Fruit fly (Drosophila melanogaster) whole organism, prepupa: ENCODE data around the gene CG4829.
A peak's percentile ranks its signal among the peaks of the same experiment; 100 is the strongest.

Experiments used
- CG10669 ChIP-seq: fragments of 200-800 bp; sonication (Bioruptor generic); optimal IDR thresholded peaks from 3 replicates; lab custom pipeline; 2018; ENCODE audit warnings: missing biosample characterization, mild to moderate bottlenecking, missing genetic modification characterization, moderate library complexity
- CG15336 ChIP-seq: fragments of 200-800 bp; sonication (Bioruptor generic); IDR thresholded peaks from 2 replicates; pipeline ENCODE4 v1.3.6; 2022; ENCODE audit warnings: missing biosample characterization, missing genetic modification characterization
- CG3032 ChIP-seq: fragments of 200-800 bp; optimal IDR thresholded peaks from 2 replicates; lab custom pipeline; 2019; ENCODE audit warnings: missing biosample characterization, mild to moderate bottlenecking, missing genetic modification characterization, moderate library complexity
- CG31627 ChIP-seq: fragments of 200-800 bp; sonication (Bioruptor generic); optimal IDR thresholded peaks from 3 replicates; lab custom pipeline; 2016; ENCODE audit warnings: missing biosample characterization, missing genetic modification characterization
- CG32006 ChIP-seq: fragments of 200-800 bp; sonication (Bioruptor generic); optimal IDR thresholded peaks from 3 replicates; lab custom pipeline; 2017; ENCODE audit warnings: missing biosample characterization, mild to moderate bottlenecking, missing genetic modification characterization
- CG3919 ChIP-seq: fragments of 200-800 bp; sonication (Bioruptor generic); optimal IDR thresholded peaks from 3 replicates; lab custom pipeline; 2016; ENCODE audit warnings: missing biosample characterization, missing genetic modification characterization
- CG6163 ChIP-seq: fragments of 200-800 bp; sonication (Bioruptor generic); IDR thresholded peaks from 3 replicates; pipeline ENCODE4 v1.3.6; 2022; ENCODE audit warnings: missing biosample characterization, missing genetic modification characterization
- CG6276 ChIP-seq: fragments of 200-800 bp; sonication (Bioruptor generic); optimal IDR thresholded peaks from 2 replicates; lab custom pipeline; 2017; ENCODE audit warnings: missing biosample characterization, mild to moderate bottlenecking, missing genetic modification characterization
- CG6792 ChIP-seq: fragments of 200-800 bp; sonication (Bioruptor generic); optimal IDR thresholded peaks from 3 replicates; lab custom pipeline; 2016; ENCODE audit warnings: missing biosample characterization, missing genetic modification characterization
- CG7368 ChIP-seq: fragments of 200-800 bp; sonication (Bioruptor generic); optimal IDR thresholded peaks from 3 replicates; lab custom pipeline; 2016; ENCODE audit warnings: missing biosample characterization, missing genetic modification characterization
- CG8119 ChIP-seq: fragments of 200-800 bp; sonication (Bioruptor generic); IDR thresholded peaks from 3 replicates; pipeline ENCODE4 v1.3.6; 2022; ENCODE audit warnings: missing biosample characterization, missing genetic modification characterization
- CG8319 ChIP-seq: fragments of 200-800 bp; sonication (Bioruptor generic); optimal IDR thresholded peaks from 3 replicates; lab custom pipeline; 2016; ENCODE audit warnings: missing biosample characterization, missing genetic modification characterization
- Eip75B ChIP-seq: fragments of 200-800 bp; sonication (Bioruptor generic); optimal IDR thresholded peaks from 3 replicates; lab custom pipeline; 2016; ENCODE audit warnings: missing biosample characterization, missing genetic modification characterization
- Eip93F ChIP-seq: fragments of 200-800 bp; sonication (Bioruptor generic); optimal IDR thresholded peaks from 2 replicates; lab custom pipeline; 2016; ENCODE audit warnings: missing biosample characterization, mild to moderate bottlenecking, missing genetic modification characterization
- Hr39 ChIP-seq: fragments of 200-800 bp; sonication (Bioruptor generic); optimal IDR thresholded peaks from 2 replicates; lab custom pipeline; 2016; ENCODE audit warnings: missing biosample characterization, missing genetic modification characterization
- Hr4 ChIP-seq: fragments of 200-800 bp; sonication (Bioruptor generic); optimal IDR thresholded peaks from 3 replicates; lab custom pipeline; 2016; ENCODE audit warnings: missing biosample characterization, missing genetic modification characterization
- Lpt ChIP-seq: fragments of 200-800 bp; sonication (Bioruptor generic); optimal IDR thresholded peaks from 3 replicates; lab custom pipeline; 2016; ENCODE audit warnings: missing biosample characterization, missing genetic modification characterization
- OdsH ChIP-seq: fragments of 200-800 bp; sonication (Bioruptor generic); optimal IDR thresholded peaks from 3 replicates; lab custom pipeline; 2016; ENCODE audit warnings: missing biosample characterization, missing genetic modification characterization
- Smox ChIP-seq: fragments of 200-800 bp; sonication (Bioruptor generic); optimal IDR thresholded peaks from 3 replicates; lab custom pipeline; 2016; ENCODE audit warnings: missing biosample characterization, missing genetic modification characterization
- Sox15 ChIP-seq: fragments of 200-800 bp; sonication (Bioruptor generic); optimal IDR thresholded peaks from 3 replicates; lab custom pipeline; 2016; ENCODE audit warnings: missing biosample characterization, missing genetic modification characterization
- achi ChIP-seq: fragments of 200-800 bp; sonication (Bioruptor generic); optimal IDR thresholded peaks from 3 replicates; lab custom pipeline; 2016; ENCODE audit warnings: missing biosample characterization, missing genetic modification characterization
- acj6 ChIP-seq: fragments of 200-800 bp; sonication (Bioruptor generic); optimal IDR thresholded peaks from 3 replicates; lab custom pipeline; 2016; ENCODE audit warnings: missing biosample characterization, missing genetic modification characterization
- cyc ChIP-seq: fragments of 200-800 bp; sonication (Bioruptor generic); optimal IDR thresholded peaks from 3 replicates; lab custom pipeline; 2016; ENCODE audit warnings: missing biosample characterization, missing genetic modification characterization
- dsx ChIP-seq: fragments of 200-800 bp; optimal IDR thresholded peaks from 3 replicates; lab custom pipeline; 2019; ENCODE audit warnings: missing biosample characterization, mild to moderate bottlenecking, missing genetic modification characterization, moderate library complexity; ENCODE audit not compliant: poor library complexity, severe bottlenecking
- eg ChIP-seq: fragments of 200-800 bp; sonication (Bioruptor generic); IDR thresholded peaks from 3 replicates; pipeline ENCODE4 v1.3.6; 2022; ENCODE audit warnings: missing biosample characterization, missing genetic modification characterization
- esn ChIP-seq: fragments of 200-800 bp; sonication (Bioruptor generic); optimal IDR thresholded peaks from 2 replicates; lab custom pipeline; 2016; ENCODE audit warnings: missing biosample characterization, mild to moderate bottlenecking, missing genetic modification characterization, moderate library complexity
- fd59A ChIP-seq: fragments of 200-800 bp; sonication (Bioruptor generic); optimal IDR thresholded peaks from 2 replicates; lab custom pipeline; 2017; ENCODE audit warnings: missing biosample characterization, mild to moderate bottlenecking, missing genetic modification characterization, missing genetic modification reagents
- fkh ChIP-seq: fragments of 200-800 bp; sonication (Bioruptor generic); optimal IDR thresholded peaks from 3 replicates; lab custom pipeline; 2017; ENCODE audit warnings: missing biosample characterization, mild to moderate bottlenecking, missing genetic modification characterization, moderate library complexity
- lz ChIP-seq: fragments of 200-800 bp; sonication (Bioruptor generic); optimal IDR thresholded peaks from 3 replicates; lab custom pipeline; 2016; ENCODE audit warnings: missing biosample characterization, missing genetic modification characterization
- net ChIP-seq: fragments of 200-800 bp; sonication (Bioruptor generic); optimal IDR thresholded peaks from 3 replicates; lab custom pipeline; 2016; ENCODE audit warnings: missing biosample characterization, missing genetic modification characterization
- pdm3 ChIP-seq: fragments of 200-800 bp; sonication (Bioruptor generic); optimal IDR thresholded peaks from 3 replicates; lab custom pipeline; 2016; ENCODE audit warnings: missing biosample characterization, missing genetic modification characterization
- salr ChIP-seq, 2 experiments: fragments of 200-800 bp; sonication (Bioruptor generic); optimal IDR thresholded peaks; 3 replicates each; lab custom pipeline; 2016 to 2018; ENCODE audit warnings: missing biosample characterization in 2 of 2, missing genetic modification characterization in 2 of 2, mild to moderate bottlenecking in 1 of 2
- ss ChIP-seq, 2 experiments: fragments of 200-800 bp; sonication (Bioruptor generic); optimal IDR thresholded peaks; 2 replicates in 1 of 2; 3 replicates in 1 of 2; lab custom pipeline; 2017 to 2018; ENCODE audit warnings: mild to moderate bottlenecking in 2 of 2, missing biosample characterization in 2 of 2, missing genetic modification characterization in 2 of 2, moderate library complexity in 1 of 2
- svp ChIP-seq: fragments of 200-800 bp; sonication (Bioruptor generic); peaks from one replicate; lab custom pipeline; 2016; ENCODE audit warnings: missing biosample characterization, missing genetic modification characterization
- topi ChIP-seq: fragments of 200-800 bp; sonication (Bioruptor generic); optimal IDR thresholded peaks from 3 replicates; lab custom pipeline; 2016; ENCODE audit warnings: missing biosample characterization, missing genetic modification characterization

CG4829 gene

dm6 chrX:16834259-16834658 lies 22.8 kb downstream of the CG4829 start (continued):
- peak; percentile 64 for TF ChIP-seq CG3032 (tag; lab: Kevin White, UChicago)
- TF ChIP-seq Sox15 (GFP tag; lab: Kevin White, UChicago) = no peak
- TF ChIP-seq fkh (GFP tag; lab: Kevin White, UChicago) = no peak
- TF ChIP-seq Lpt = peak; percentile 86
- peak; percentile 73 for TF ChIP-seq OdsH (GFP tag; lab: Kevin White, UChicago)
- TF ChIP-seq cyc (GFP tag; lab: Kevin White, UChicago) = no peak
- TF ChIP-seq CG6163 (GFP tag; lab: Robert Waterston, UW) = peak; percentile 28; the same call in 1 of the 3 replicates
- TF ChIP-seq CG3919 (GFP tag; lab: Kevin White, UChicago) = peak; percentile 52
- TF ChIP-seq net (GFP tag; lab: Kevin White, UChicago) = peak; percentile 62
- peak; percentile 38 for TF ChIP-seq Smox (GFP tag; lab: Kevin White, UChicago)
- peak; percentile 74 for TF ChIP-seq achi
- TF ChIP-seq eg (GFP tag; lab: Robert Waterston, UW) = peak; percentile 58; the same call in 2 of the 3 replicates
- TF ChIP-seq CG6792 (GFP tag; lab: Kevin White, UChicago) = peak; percentile 63
- TF ChIP-seq acj6 = peak; percentile 70
- peak; percentile 73 for TF ChIP-seq pdm3 (GFP tag; lab: Kevin White, UChicago)
- TF ChIP-seq CG8319 (GFP tag; lab: Kevin White, UChicago) = no peak
- TF ChIP-seq CG32006 (GFP tag; lab: Kevin White, UChicago) = peak; percentile 92
- TF ChIP-seq CG6276 = peak; percentile 72
- peak; percentile 8 for TF ChIP-seq fd59A
- TF ChIP-seq dsx (GFP tag; lab: Kevin White, UChicago) = peak; percentile 46
- TF ChIP-seq CG8119 (GFP tag; lab: Robert Waterston, UW) = peak; percentile 88
- no peak for TF ChIP-seq Eip93F (GFP tag; lab: Kevin White, UChicago)
- TF ChIP-seq Eip75B = peak; percentile 76
- TF ChIP-seq Hr39 (GFP tag; lab: Kevin White, UChicago) = peak; percentile 49

dm6 chrX:16835304-16835703 lies 23.8 kb downstream of the CG4829 start, which contains the start of the genes CG13004 and CG46306:
Gene CG13004, minus strand, starts transcription at chrX:16835520.
Gene CG46306, minus strand, starts transcription at chrX:16835520.
- no peak for TF ChIP-seq Hr39 (GFP tag; lab: Kevin White, UChicago)
- TF ChIP-seq cyc (GFP tag; lab: Kevin White, UChicago) = no peak
- TF ChIP-seq esn = peak; percentile 7
- TF ChIP-seq CG7368 = no peak
- TF ChIP-seq CG15336 (GFP tag; lab: Robert Waterston, UW) = peak; percentile 40; the same call in 1 of the 2 replicates
- no peak for TF ChIP-seq CG31627 (GFP tag; lab: Kevin White, UChicago)
- TF ChIP-seq svp (GFP tag; lab: Kevin White, UChicago) = peak; percentile 35
- TF ChIP-seq dsx (GFP tag; lab: Kevin White, UChicago) = peak; percentile 32
- TF ChIP-seq ss (GFP tag; optimal IDR thresholded peaks at IDR 0.05; lab: Kevin White, UChicago) = peak in 1 of 2 experiments; percentile 19
- peak; percentile 59 for TF ChIP-seq CG6163 (GFP tag; lab: Robert Waterston, UW)
- peak; percentile 12 for TF ChIP-seq net (GFP tag; lab: Kevin White, UChicago)
- TF ChIP-seq eg (GFP tag; lab: Robert Waterston, UW) = peak; percentile 53; the same call in 2 of the 3 replicates

dm6 chrX:16836091-16836799 lies 24.7 kb downstream of the CG4829 start:
- TF ChIP-seq CG6163 (GFP tag; lab: Robert Waterston, UW) = 0 out of 3 replicates have a peak, but pooled peaks have one; percentile 30
- TF ChIP-seq CG10669 (GFP tag; lab: Kevin White, UChicago) = no peak
- TF ChIP-seq ss (GFP tag; optimal IDR thresholded peaks at IDR 0.05; lab: Kevin White, UChicago) = peak in 1 of 2 experiments; percentile 23
- TF ChIP-seq topi (GFP tag; lab: Kevin White, UChicago) = no peak
- TF ChIP-seq fkh (GFP tag; lab: Kevin White, UChicago) = peak; percentile 1
- TF ChIP-seq salr (GFP tag; optimal IDR thresholded peaks at IDR 0.05; lab: Kevin White, UChicago) = no peak
- no peak for TF ChIP-seq CG3919 (GFP tag; lab: Kevin White, UChicago)
- TF ChIP-seq svp (GFP tag; lab: Kevin White, UChicago) = peak; percentile 82
- 0 out of 3 replicates have a peak, but pooled peaks have one; percentile 19 for TF ChIP-seq eg (GFP tag; lab: Robert Waterston, UW)
- no peak for TF ChIP-seq lz (GFP tag; lab: Kevin White, UChicago)
- TF ChIP-seq dsx (GFP tag; lab: Kevin White, UChicago) = peak; percentile 58
- no peak for TF ChIP-seq Hr4 (GFP tag; lab: Kevin White, UChicago)
